Fruit fly (Drosophila melanogaster) whole organism, embryonic: ENCODE data around the gene Hap40.

Source experiments
- CG10321 ChIP-seq: fragments of 200-800 bp; sonication (Bioruptor generic); IDR thresholded peaks from 2 replicates; pipeline ENCODE4 v1.3.6; 2022; ENCODE audit warnings: missing biosample characterization, missing genetic modification characterization
- CG11560 ChIP-seq: fragments of 200-800 bp; sonication (Bioruptor generic); IDR thresholded peaks from 3 replicates; pipeline ENCODE4 v1.3.6; 2022; ENCODE audit warnings: missing biosample characterization, missing genetic modification characterization
- CG12391 ChIP-seq: fragments of 200-800 bp; sonication (Bioruptor generic); optimal IDR thresholded peaks from 3 replicates; lab custom pipeline; 2018; ENCODE audit warnings: missing biosample characterization, mild to moderate bottlenecking, missing genetic modification characterization, moderate library complexity
- CG12744 ChIP-seq: fragments of 200-800 bp; sonication (Bioruptor generic); optimal IDR thresholded peaks from 2 replicates; lab custom pipeline; 2016; ENCODE audit warnings: missing biosample characterization, missing genetic modification characterization
- CG13775 ChIP-seq: fragments of 200-800 bp; sonication (Bioruptor generic); optimal IDR thresholded peaks from 3 replicates; lab custom pipeline; 2017; ENCODE audit warnings: missing biosample characterization, mild to moderate bottlenecking, missing genetic modification characterization
- CG16779 ChIP-seq: fragments of 200-800 bp; sonication (Bioruptor generic); IDR thresholded peaks from 2 replicates; pipeline ENCODE4 v1.3.6; 2022; ENCODE audit warnings: missing biosample characterization, missing genetic modification characterization
- CG16813 ChIP-seq: fragments of 200-800 bp; sonication (Bioruptor generic); IDR thresholded peaks from 3 replicates; pipeline ENCODE4 v1.3.6; 2022; ENCODE audit warnings: missing biosample characterization, missing genetic modification characterization; ENCODE audit not compliant: partially characterized antibody
- CG16863 ChIP-seq: fragments of 200-800 bp; sonication (Bioruptor generic); optimal IDR thresholded peaks from 3 replicates; lab custom pipeline; 2016; ENCODE audit warnings: missing biosample characterization, missing genetic modification characterization
- CG17361 ChIP-seq: fragments of 200-800 bp; sonication (Bioruptor generic); IDR thresholded peaks from 3 replicates; pipeline ENCODE4 v1.3.6; 2022; ENCODE audit warnings: missing biosample characterization, missing genetic modification characterization
- CG18476 ChIP-seq: fragments of 200-800 bp; sonication (Bioruptor generic); optimal IDR thresholded peaks from 2 replicates; lab custom pipeline; 2016; ENCODE audit warnings: missing biosample characterization, mild to moderate bottlenecking, missing genetic modification characterization
- CG2712 ChIP-seq: fragments of 200-800 bp; optimal IDR thresholded peaks from 3 replicates; lab custom pipeline; 2019; ENCODE audit warnings: missing biosample characterization, mild to moderate bottlenecking, missing genetic modification characterization, moderate library complexity
- CG31441 ChIP-seq: fragments of 200-800 bp; sonication (Bioruptor generic); IDR thresholded peaks from 2 replicates; pipeline ENCODE4 v1.3.6; 2022; ENCODE audit warnings: missing biosample characterization, missing genetic modification characterization
- CG3407 ChIP-seq: fragments of 200-800 bp; sonication (Bioruptor generic); optimal IDR thresholded peaks from 2 replicates; lab custom pipeline; 2018; ENCODE audit warnings: missing biosample characterization, mild to moderate bottlenecking, missing genetic modification characterization
- CG42726 ChIP-seq: fragments of 200-800 bp; sonication (Bioruptor generic); IDR thresholded peaks from 2 replicates; pipeline ENCODE4 v1.3.6; 2022; ENCODE audit warnings: missing biosample characterization, missing genetic modification characterization; ENCODE audit not compliant: partially characterized antibody
- CG4282 ChIP-seq: fragments of 200-800 bp; sonication (Bioruptor generic); optimal IDR thresholded peaks from 2 replicates; lab custom pipeline; 2016; ENCODE audit warnings: missing biosample characterization, missing genetic modification characterization
- CG4424 ChIP-seq: fragments of 200-800 bp; sonication (Bioruptor generic); optimal IDR thresholded peaks from 3 replicates; lab custom pipeline; 2016; ENCODE audit warnings: missing biosample characterization, missing genetic modification characterization
- CG4730 ChIP-seq: fragments of 200-800 bp; sonication (Bioruptor generic); IDR thresholded peaks from 2 replicates; pipeline ENCODE4 v1.3.6; 2022; ENCODE audit warnings: missing biosample characterization, missing genetic modification characterization
- CG6175 ChIP-seq: fragments of 200-800 bp; sonication (Bioruptor generic); IDR thresholded peaks from 3 replicates; pipeline ENCODE4 v1.3.6; 2022; ENCODE audit warnings: missing biosample characterization, missing genetic modification characterization
- CG6272 ChIP-seq: fragments of 200-800 bp; sonication (Bioruptor generic); IDR thresholded peaks from 2 replicates; pipeline ENCODE4 v1.3.6; 2022; ENCODE audit warnings: missing biosample characterization, missing genetic modification characterization
- CG6791 ChIP-seq: fragments of 200-800 bp; sonication (Bioruptor generic); IDR thresholded peaks from 3 replicates; pipeline ENCODE4 v1.3.6; 2022; ENCODE audit warnings: missing biosample characterization, missing genetic modification characterization; ENCODE audit not compliant: partially characterized antibody
- CG7271 ChIP-seq: fragments of 200-800 bp; sonication (Bioruptor generic); optimal IDR thresholded peaks from 2 replicates; lab custom pipeline; 2018; ENCODE audit warnings: missing biosample characterization, mild to moderate bottlenecking, missing genetic modification characterization, moderate library complexity
- CG7839 ChIP-seq: fragments of 200-800 bp; sonication (Bioruptor generic); optimal IDR thresholded peaks from 3 replicates; lab custom pipeline; 2018; ENCODE audit warnings: missing biosample characterization, mild to moderate bottlenecking, missing genetic modification characterization, moderate library complexity
- CrebB ChIP-seq: fragments of 200-800 bp; sonication (Bioruptor generic); optimal IDR thresholded peaks from 3 replicates; lab custom pipeline; 2018; ENCODE audit warnings: missing biosample characterization, mild to moderate bottlenecking, missing genetic modification characterization
- Dll ChIP-seq: fragments of 200-800 bp; sonication (Bioruptor generic); IDR thresholded peaks from 4 replicates; pipeline ENCODE4 v1.3.6; 2022; ENCODE audit warnings: missing biosample characterization, missing genetic modification characterization; ENCODE audit not compliant: partially characterized antibody
- E2f2 ChIP-seq: fragments of 200-800 bp; sonication (Bioruptor generic); IDR thresholded peaks from 2 replicates; pipeline ENCODE4 v1.3.6; 2022; ENCODE audit warnings: missing biosample characterization, missing genetic modification characterization
- ERR ChIP-seq: fragments of 200-800 bp; sonication (Bioruptor generic); optimal IDR thresholded peaks from 2 replicates; lab custom pipeline; 2016; ENCODE audit warnings: missing biosample characterization, missing genetic modification characterization
- Hr3 ChIP-seq: fragments of 200-800 bp; sonication (Bioruptor generic); optimal IDR thresholded peaks from 3 replicates; lab custom pipeline; 2016; ENCODE audit warnings: missing biosample characterization, missing genetic modification characterization
- Hr78 ChIP-seq, 2 experiments: fragments of 200-800 bp in 1 of 2; fragments of >200 bp in 1 of 2; sonication (Bioruptor generic) in 1 of 2; optimal IDR thresholded peaks; 2 replicates each; lab custom pipeline; 2017 to 2019; ENCODE audit warnings: missing biosample characterization in 2 of 2, missing genetic modification characterization in 2 of 2, mild to moderate bottlenecking in 1 of 2, moderate library complexity in 1 of 2
- Oli ChIP-seq: fragments of 200-800 bp; sonication (Bioruptor generic); optimal IDR thresholded peaks from 2 replicates; lab custom pipeline; 2018; ENCODE audit warnings: missing biosample characterization, mild to moderate bottlenecking, missing genetic modification characterization, moderate library complexity
- Usf ChIP-seq: fragments of 200-800 bp; sonication (Bioruptor generic); optimal IDR thresholded peaks from 2 replicates; lab custom pipeline; 2017; ENCODE audit warnings: missing genotype, missing biosample characterization, missing genetic modification characterization
- Vsx1 ChIP-seq: fragments of 200-800 bp; sonication (Bioruptor generic); optimal IDR thresholded peaks from 2 replicates; lab custom pipeline; 2017; ENCODE audit warnings: missing biosample characterization, mild to moderate bottlenecking, missing genetic modification characterization, missing genetic modification reagents
- Xrp1 ChIP-seq: fragments of 200-800 bp; sonication (Bioruptor generic); IDR thresholded peaks from 2 replicates; pipeline ENCODE4 v1.3.6; 2022; ENCODE audit warnings: missing biosample characterization, missing genetic modification characterization
- bbx ChIP-seq: fragments of 200-800 bp; sonication (Bioruptor generic); IDR thresholded peaks from 2 replicates; pipeline ENCODE4 v1.3.6; 2022; ENCODE audit warnings: missing biosample characterization, missing genetic modification characterization; ENCODE audit not compliant: partially characterized antibody
- bcd ChIP-seq: fragments of 200-800 bp; sonication (Bioruptor generic); optimal IDR thresholded peaks from 2 replicates; lab custom pipeline; 2017; ENCODE audit warnings: missing biosample characterization, mild to moderate bottlenecking, missing genetic modification characterization
- br ChIP-seq: fragments of >200 bp; optimal IDR thresholded peaks from 2 replicates; lab custom pipeline; 2017
- cas ChIP-seq: fragments of 200-800 bp; sonication (Bioruptor generic); IDR thresholded peaks from 2 replicates; pipeline ENCODE4 v1.3.6; 2022; ENCODE audit warnings: missing biosample characterization, missing genetic modification characterization
- crc ChIP-seq: fragments of 200-800 bp; sonication (Bioruptor generic); optimal IDR thresholded peaks from 2 replicates; lab custom pipeline; 2016; ENCODE audit warnings: missing biosample characterization, missing genetic modification characterization
- crol ChIP-seq: fragments of 200-800 bp; sonication (Bioruptor generic); IDR thresholded peaks from 2 replicates; pipeline ENCODE4 v1.3.6; 2022; ENCODE audit warnings: missing biosample characterization, missing genetic modification characterization
- da ChIP-seq: fragments of 200-800 bp; sonication (Bioruptor generic); optimal IDR thresholded peaks from 2 replicates; lab custom pipeline; 2016; ENCODE audit warnings: missing biosample characterization, missing genetic modification characterization
- en ChIP-seq: fragments of 200-800 bp; sonication (Bioruptor generic); optimal IDR thresholded peaks from 2 replicates; lab custom pipeline; 2016; ENCODE audit warnings: missing biosample characterization, missing genetic modification characterization
- ewg ChIP-seq: fragments of 200-800 bp; sonication (Bioruptor generic); optimal IDR thresholded peaks from 3 replicates; lab custom pipeline; 2017; ENCODE audit warnings: mild to moderate bottlenecking, missing biosample characterization, missing genetic modification reagents, missing genetic modification characterization
- her ChIP-seq: fragments of 200-800 bp; sonication (Bioruptor generic); optimal IDR thresholded peaks from 2 replicates; lab custom pipeline; 2016; ENCODE audit warnings: missing biosample characterization, missing genetic modification characterization
- hkb ChIP-seq, 2 experiments: fragments of 200-800 bp in 1 of 2; fragments of >200 bp in 1 of 2; sonication (Bioruptor generic) in 1 of 2; IDR thresholded peaks in 1 of 2; optimal IDR thresholded peaks in 1 of 2; 2 replicates each; pipeline versions ENCODE4 v1.3.6 to Lab custom; 2017 to 2022; ENCODE audit warnings: missing biosample characterization in 1 of 2, missing genetic modification characterization in 1 of 2
- lbe ChIP-seq: fragments of 200-800 bp; sonication (Bioruptor generic); optimal IDR thresholded peaks from 2 replicates; lab custom pipeline; 2016; ENCODE audit warnings: missing biosample characterization, mild to moderate bottlenecking, missing genetic modification characterization
- p53 ChIP-seq: fragments of 200-800 bp; sonication (Bioruptor generic); optimal IDR thresholded peaks from 2 replicates; lab custom pipeline; 2016; ENCODE audit warnings: missing biosample characterization, missing genetic modification characterization
- pho ChIP-seq: fragments of 200-800 bp; sonication (Bioruptor generic); optimal IDR thresholded peaks from 2 replicates; lab custom pipeline; 2016; ENCODE audit warnings: missing biosample characterization, missing genetic modification characterization
- sisA ChIP-seq: fragments of 200-800 bp; sonication (Bioruptor generic); IDR thresholded peaks from 2 replicates; pipeline ENCODE4 v1.3.6; 2022; ENCODE audit warnings: missing biosample characterization, missing genetic modification characterization
- sob ChIP-seq: fragments of 200-800 bp; sonication (Bioruptor generic); IDR thresholded peaks from 2 replicates; pipeline ENCODE4 v1.3.6; 2022; ENCODE audit warnings: missing biosample characterization, missing genetic modification characterization
- sr ChIP-seq: fragments of 200-800 bp; sonication (Bioruptor generic); IDR thresholded peaks from 3 replicates; pipeline ENCODE4 v1.3.6; 2022; ENCODE audit warnings: missing biosample characterization, missing genetic modification characterization
- unc-4 ChIP-seq: fragments of 200-800 bp; sonication (Bioruptor generic); IDR thresholded peaks from 2 replicates; pipeline ENCODE4 v1.3.6; 2022; ENCODE audit warnings: missing biosample characterization, missing genetic modification characterization; ENCODE audit not compliant: partially characterized antibody

Gene Hap40

DNA sequence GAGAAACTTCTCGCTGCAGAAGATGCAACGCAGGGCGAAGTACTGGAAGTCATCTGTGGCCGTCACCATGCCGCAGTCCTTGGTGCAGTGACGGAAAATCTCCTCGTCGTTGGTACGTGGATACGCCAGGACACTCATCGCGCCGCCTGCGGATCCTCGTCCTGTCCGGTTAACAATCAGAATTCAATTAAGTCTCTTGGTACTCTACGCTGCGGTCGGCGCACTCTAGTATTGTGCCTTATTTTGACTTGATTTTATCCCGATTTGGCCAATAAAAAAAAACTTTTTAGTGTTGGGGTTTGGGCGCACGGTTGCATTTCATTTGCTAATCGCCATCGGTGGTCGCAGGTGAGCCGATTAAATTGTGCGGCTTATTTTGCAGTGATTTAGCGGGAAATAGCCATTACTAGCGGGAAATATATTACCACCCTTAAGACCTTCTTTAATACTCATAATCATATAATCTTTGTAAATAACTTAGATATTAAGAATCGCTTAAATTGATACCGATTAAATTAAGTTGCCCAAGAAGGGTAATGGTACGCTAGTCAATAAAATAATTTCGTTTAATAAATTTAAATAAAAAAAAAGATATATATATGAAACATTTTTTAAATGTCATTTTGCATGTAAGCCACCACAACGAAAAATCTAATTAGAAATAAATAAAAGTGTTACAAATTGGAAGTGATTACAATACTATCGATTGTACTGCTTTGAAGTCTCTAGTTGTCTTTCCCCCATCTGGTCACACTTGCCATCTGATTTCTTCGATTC, 42.2 kb downstream of the Hap40 start, which contains the start of the genes CG8944 and CCT6 (continued):
- no peak for TF ChIP-seq her
- TF ChIP-seq CG42726 (GFP tag; lab: Robert Waterston, UW) = no peak
- TF ChIP-seq Dll (GFP tag; lab: Robert Waterston, UW) = peak; percentile 52; the same call in 1 of the 4 replicates
- TF ChIP-seq Usf (GFP tag; lab: Kevin White, UChicago) = no peak
- TF ChIP-seq sr (GFP tag; lab: Robert Waterston, UW) = no peak
- TF ChIP-seq CG16779 (GFP tag; lab: Robert Waterston, UW) = no peak
- TF ChIP-seq unc-4 (GFP tag; lab: Robert Waterston, UW) = peak; percentile 18; the same call in 1 of the 2 replicates
- no peak for TF ChIP-seq CG11560 (tag; lab: Robert Waterston, UW)
- TF ChIP-seq CG31441 (GFP tag; lab: Robert Waterston, UW) = no peak
- no peak for TF ChIP-seq CG4730 (GFP tag; lab: Robert Waterston, UW)
- no peak for TF ChIP-seq crc (GFP tag; lab: Kevin White, UChicago)
- no peak for TF ChIP-seq CG18476 (GFP tag; lab: Kevin White, UChicago)
- TF ChIP-seq CG6791 (GFP tag; lab: Robert Waterston, UW) = peak; percentile 58; the same call in 1 of the 3 replicates
- peak; percentile 59 for TF ChIP-seq CG12391 (tag; lab: Kevin White, UChicago)
- no peak for TF ChIP-seq CG4282 (GFP tag; lab: Kevin White, UChicago)
- no peak for TF ChIP-seq sob (GFP tag; lab: Robert Waterston, UW)
- TF ChIP-seq hkb (optimal IDR thresholded peaks at IDR 0.05; lab: Kevin White, UChicago) = no peak
- TF ChIP-seq hkb (GFP tag; IDR thresholded peaks at IDR 0.05; lab: Robert Waterston, UW) = no peak
- no peak for TF ChIP-seq crol (GFP tag; lab: Robert Waterston, UW)
- TF ChIP-seq CG17361 = no peak
- no peak for TF ChIP-seq Hr78 (GFP tag; optimal IDR thresholded peaks at IDR 0.05; lab: Kevin White, UChicago)
- TF ChIP-seq cas (GFP tag; lab: Robert Waterston, UW) = no peak
- TF ChIP-seq CG16863 (GFP tag; lab: Kevin White, UChicago) = no peak
- no peak for TF ChIP-seq CG7271 (tag; lab: Kevin White, UChicago)
- TF ChIP-seq CrebB (tag; lab: Kevin White, UChicago) = no peak
- TF ChIP-seq CG7839 (tag; lab: Kevin White, UChicago) = no peak
- TF ChIP-seq CG6272 = no peak
- no peak for TF ChIP-seq Xrp1
- TF ChIP-seq CG12744 = no peak
- TF ChIP-seq en (GFP tag; lab: Kevin White, UChicago) = no peak
- no peak for TF ChIP-seq Oli (tag; lab: Kevin White, UChicago)
- no peak for TF ChIP-seq sisA (GFP tag; lab: Robert Waterston, UW)
- no peak for TF ChIP-seq E2f2
- TF ChIP-seq br (lab: Kevin White, UChicago) = no peak
- no peak for TF ChIP-seq da (GFP tag; lab: Kevin White, UChicago)
- no peak for TF ChIP-seq CG6175 (GFP tag; lab: Robert Waterston, UW)
- peak; percentile 5 for TF ChIP-seq bcd
- peak; percentile 29 for TF ChIP-seq CG13775 (GFP tag; lab: Kevin White, UChicago)
- TF ChIP-seq bbx (GFP tag; lab: Robert Waterston, UW) = peak; percentile 44; the same call in 1 of the 2 replicates
- no peak for TF ChIP-seq lbe (GFP tag; lab: Kevin White, UChicago)
- no peak for TF ChIP-seq p53 (GFP tag; lab: Kevin White, UChicago)
- no peak for TF ChIP-seq Vsx1 (GFP tag; lab: Kevin White, UChicago)
- no peak for TF ChIP-seq ERR (GFP tag; lab: Kevin White, UChicago)
- TF ChIP-seq Hr3 (GFP tag; lab: Kevin White, UChicago) = peak; percentile 28
- TF ChIP-seq CG3407 (GFP tag; lab: Kevin White, UChicago) = no peak
- TF ChIP-seq pho (GFP tag; lab: Kevin White, UChicago) = no peak
- no peak for TF ChIP-seq CG10321 (GFP tag; lab: Robert Waterston, UW)
- no peak for TF ChIP-seq ewg (GFP tag; lab: Kevin White, UChicago)
- peak; percentile 32 for TF ChIP-seq CG2712 (tag; lab: Kevin White, UChicago)
- peak; percentile 1 for TF ChIP-seq CG4424 (GFP tag; lab: Kevin White, UChicago)
- TF ChIP-seq CG16813 (GFP tag; lab: Robert Waterston, UW) = peak; percentile 52; the same call in 2 of the 3 replicates
